Fruit fly (Drosophila melanogaster) whole organism, embryonic: ENCODE measurements around the gene qm.
A peak's percentile ranks its signal among the peaks of the same experiment; 100 is the strongest.

Experiments
- Adf1 ChIP-seq: fragments of 200-800 bp; sonication (Bioruptor generic); IDR thresholded peaks from 2 replicates; pipeline ENCODE4 v1.3.6; 2022; ENCODE audit warnings: missing biosample characterization, missing genetic modification characterization
- Bgb ChIP-seq: fragments of 200-800 bp; sonication (Bioruptor generic); IDR thresholded peaks from 2 replicates; pipeline ENCODE4 v1.3.6; 2022; ENCODE audit warnings: missing biosample characterization, missing genetic modification characterization; ENCODE audit not compliant: partially characterized antibody
- C15 ChIP-seq: fragments of 200-800 bp; sonication (Bioruptor generic); IDR thresholded peaks from 3 replicates; pipeline ENCODE4 v1.3.6; 2022; ENCODE audit warnings: missing biosample characterization, missing genetic modification characterization
- CG11093 ChIP-seq: fragments of 200-800 bp; sonication (Bioruptor generic); IDR thresholded peaks from 3 replicates; pipeline ENCODE4 v1.3.6; 2022; ENCODE audit warnings: missing biosample characterization, missing genetic modification characterization
- CG11456 ChIP-seq: fragments of 200-800 bp; sonication (Bioruptor generic); IDR thresholded peaks from 3 replicates; pipeline ENCODE4 v1.3.6; 2022; ENCODE audit warnings: missing biosample characterization, missing genetic modification characterization
- CG11696 ChIP-seq: fragments of 200-800 bp; sonication (Bioruptor generic); IDR thresholded peaks from 2 replicates; pipeline ENCODE4 v1.3.6; 2022; ENCODE audit warnings: missing biosample characterization, missing genetic modification characterization
- CG13894 ChIP-seq: fragments of 200-800 bp; sonication (Bioruptor generic); optimal IDR thresholded peaks from 3 replicates; lab custom pipeline; 2018; ENCODE audit warnings: missing biosample characterization, mild to moderate bottlenecking, missing genetic modification characterization, moderate library complexity
- CG15514 ChIP-seq: fragments of 200-800 bp; sonication (Bioruptor generic); optimal IDR thresholded peaks from 3 replicates; lab custom pipeline; 2017; ENCODE audit warnings: missing biosample characterization, missing genetic modification characterization, mild to moderate bottlenecking, moderate library complexity, missing genetic modification reagents
- CG16815 ChIP-seq: fragments of 200-800 bp; sonication (Bioruptor generic); optimal IDR thresholded peaks from 3 replicates; lab custom pipeline; 2017; ENCODE audit warnings: missing biosample characterization, mild to moderate bottlenecking, missing genetic modification characterization
- CG17361 ChIP-seq: fragments of 200-800 bp; sonication (Bioruptor generic); IDR thresholded peaks from 3 replicates; pipeline ENCODE4 v1.3.6; 2022; ENCODE audit warnings: missing biosample characterization, missing genetic modification characterization
- CG17568 ChIP-seq: fragments of 200-800 bp; sonication (Bioruptor generic); optimal IDR thresholded peaks from 2 replicates; lab custom pipeline; 2018; ENCODE audit warnings: missing biosample characterization, mild to moderate bottlenecking, missing genetic modification characterization, moderate library complexity
- CG17612 ChIP-seq: fragments of 200-800 bp; sonication (Bioruptor generic); IDR thresholded peaks from 2 replicates; pipeline ENCODE4 v1.3.6; 2022; ENCODE audit warnings: missing biosample characterization, missing genetic modification characterization
- CG2116 ChIP-seq: fragments of 200-800 bp; sonication (Bioruptor generic); optimal IDR thresholded peaks from 3 replicates; lab custom pipeline; 2018; ENCODE audit warnings: missing biosample characterization, mild to moderate bottlenecking, missing genetic modification characterization
- CG2202 ChIP-seq: fragments of 200-800 bp; sonication (Bioruptor generic); optimal IDR thresholded peaks from 2 replicates; lab custom pipeline; 2018; ENCODE audit warnings: missing biosample characterization, mild to moderate bottlenecking, missing genetic modification characterization
- CG31441 ChIP-seq: fragments of 200-800 bp; sonication (Bioruptor generic); IDR thresholded peaks from 2 replicates; pipeline ENCODE4 v1.3.6; 2022; ENCODE audit warnings: missing biosample characterization, missing genetic modification characterization
- CG3163 ChIP-seq: fragments of 200-800 bp; sonication (Bioruptor generic); optimal IDR thresholded peaks from 3 replicates; lab custom pipeline; 2016; ENCODE audit warnings: missing biosample characterization, missing genetic modification characterization
- CG3726 ChIP-seq: fragments of 200-800 bp; sonication (Bioruptor generic); IDR thresholded peaks from 3 replicates; pipeline ENCODE4, ENCODE4 v1.3.6; 2022; ENCODE audit warnings: missing biosample characterization, missing genetic modification characterization
- CG6175 ChIP-seq: fragments of 200-800 bp; sonication (Bioruptor generic); IDR thresholded peaks from 3 replicates; pipeline ENCODE4 v1.3.6; 2022; ENCODE audit warnings: missing biosample characterization, missing genetic modification characterization
- CG7839 ChIP-seq: fragments of 200-800 bp; sonication (Bioruptor generic); optimal IDR thresholded peaks from 3 replicates; lab custom pipeline; 2018; ENCODE audit warnings: missing biosample characterization, mild to moderate bottlenecking, missing genetic modification characterization, moderate library complexity
- CG8388 ChIP-seq: fragments of 200-800 bp; sonication (Bioruptor generic); optimal IDR thresholded peaks from 2 replicates; lab custom pipeline; 2019; ENCODE audit warnings: missing biosample characterization, mild to moderate bottlenecking, missing genetic modification characterization, moderate library complexity
- CG8944 ChIP-seq: fragments of 200-800 bp; sonication (Bioruptor generic); optimal IDR thresholded peaks from 3 replicates; lab custom pipeline; 2016; ENCODE audit warnings: missing biosample characterization, missing genetic modification characterization
- D19B ChIP-seq: fragments of 200-800 bp; sonication (Bioruptor generic); optimal IDR thresholded peaks from 2 replicates; lab custom pipeline; 2017; ENCODE audit warnings: missing biosample characterization, mild to moderate bottlenecking, missing genetic modification characterization
- Dbx ChIP-seq: fragments of 200-800 bp; sonication (Bioruptor generic); IDR thresholded peaks from 3 replicates; pipeline ENCODE4 v1.3.6; 2022; ENCODE audit warnings: missing biosample characterization, missing genetic modification characterization
- Dref ChIP-seq: fragments of 200-800 bp; sonication (Bioruptor generic); IDR thresholded peaks from 2 replicates; pipeline ENCODE4 v1.3.6; 2022; ENCODE audit warnings: missing biosample characterization, missing genetic modification characterization
- Ets65A ChIP-seq: fragments of 200-800 bp; sonication (Bioruptor generic); peaks from one replicate; lab custom pipeline; 2016; ENCODE audit warnings: missing biosample characterization, missing genetic modification characterization
- Fer1 ChIP-seq: fragments of 200-800 bp; sonication (Bioruptor generic); optimal IDR thresholded peaks from 2 replicates; lab custom pipeline; 2017; ENCODE audit warnings: missing biosample characterization, mild to moderate bottlenecking, missing genetic modification characterization
- H15 ChIP-seq: fragments of 200-800 bp; sonication (Bioruptor generic); IDR thresholded peaks from 3 replicates; pipeline ENCODE4 v1.3.6; 2022; ENCODE audit warnings: missing biosample characterization, missing genetic modification characterization
- HLH4C ChIP-seq: fragments of 200-800 bp; sonication (Bioruptor generic); IDR thresholded peaks from 3 replicates; pipeline ENCODE4 v1.3.6; 2022; ENCODE audit warnings: missing biosample characterization, missing genetic modification characterization; ENCODE audit not compliant: partially characterized antibody
- HLH54F ChIP-seq: fragments of 200-800 bp; sonication (Bioruptor generic); optimal IDR thresholded peaks from 3 replicates; lab custom pipeline; 2016; ENCODE audit warnings: missing biosample characterization, missing genetic modification characterization
- Hr51 ChIP-seq, 2 experiments: fragments of 200-800 bp; sonication (Bioruptor generic); optimal IDR thresholded peaks; 2 replicates in 1 of 2; 3 replicates in 1 of 2; lab custom pipeline; 2016 to 2018; ENCODE audit warnings: missing biosample characterization in 2 of 2, missing genetic modification characterization in 2 of 2, mild to moderate bottlenecking in 1 of 2, moderate library complexity in 1 of 2
- Pdp1 ChIP-seq, 2 experiments: fragments of 200-800 bp; sonication (Bioruptor generic); optimal IDR thresholded peaks; 3 replicates each; lab custom pipeline; 2016; ENCODE audit warnings: missing biosample characterization in 2 of 2, missing genetic modification characterization in 2 of 2, mild to moderate bottlenecking in 1 of 2, moderate library complexity in 1 of 2
- Scr ChIP-seq: fragments of 200-800 bp; sonication (Bioruptor generic); IDR thresholded peaks from 2 replicates; pipeline ENCODE4 v1.3.6; 2022; ENCODE audit warnings: missing biosample characterization, missing genetic modification characterization; ENCODE audit not compliant: partially characterized antibody
- Sin3A ChIP-seq: fragments of >200 bp; optimal IDR thresholded peaks from 2 replicates; lab custom pipeline; 2018
- Six4 ChIP-seq: fragments of 200-800 bp; sonication (Bioruptor generic); optimal IDR thresholded peaks from 2 replicates; lab custom pipeline; 2016; ENCODE audit warnings: missing biosample characterization, missing genetic modification characterization
- chif ChIP-seq, 2 experiments: fragments of 200-800 bp; sonication (Bioruptor generic); optimal IDR thresholded peaks; 3 replicates each; lab custom pipeline; 2016; ENCODE audit warnings: missing biosample characterization in 2 of 2, missing genetic modification characterization in 2 of 2
- ci ChIP-seq: fragments of 200-800 bp; sonication (Bioruptor generic); IDR thresholded peaks from 3 replicates; pipeline ENCODE4 v1.3.6; 2022; ENCODE audit warnings: missing biosample characterization, missing genetic modification characterization
- danr ChIP-seq: fragments of 200-800 bp; sonication (Bioruptor generic); IDR thresholded peaks from 2 replicates; pipeline ENCODE4 v1.3.6; 2022; ENCODE audit warnings: missing biosample characterization, missing genetic modification characterization
- dimm ChIP-seq: fragments of 200-800 bp; sonication (Bioruptor generic); IDR thresholded peaks from 2 replicates; pipeline ENCODE4 v1.3.6; 2022; ENCODE audit warnings: missing biosample characterization, missing genetic modification characterization
- eve ChIP-seq, 2 experiments: fragments of >200 bp; optimal IDR thresholded peaks; 2 replicates each; lab custom pipeline; 2017; ENCODE audit warnings: missing biosample characterization in 2 of 2, missing genetic modification characterization in 2 of 2
- gsb-n ChIP-seq: fragments of 200-800 bp; sonication (Bioruptor generic); optimal IDR thresholded peaks from 3 replicates; lab custom pipeline; 2018; ENCODE audit warnings: missing biosample characterization, mild to moderate bottlenecking, missing genetic modification characterization
- jumu ChIP-seq: fragments of 200-800 bp; sonication (Bioruptor generic); optimal IDR thresholded peaks from 3 replicates; lab custom pipeline; 2016; ENCODE audit warnings: missing biosample characterization, missing genetic modification characterization
- mam ChIP-seq: fragments of 200-800 bp; sonication (Bioruptor generic); optimal IDR thresholded peaks from 3 replicates; lab custom pipeline; 2016; ENCODE audit warnings: missing biosample characterization, missing genetic modification characterization
- odd ChIP-seq: fragments of 200-800 bp; sonication (Bioruptor generic); optimal IDR thresholded peaks from 2 replicates; lab custom pipeline; 2017; ENCODE audit warnings: missing biosample characterization, mild to moderate bottlenecking, missing genetic modification characterization
- peb ChIP-seq: fragments of 200-800 bp; sonication (Bioruptor generic); IDR thresholded peaks from 2 replicates; pipeline ENCODE4 v1.3.6; 2022; ENCODE audit warnings: missing biosample characterization, missing genetic modification characterization
- pnt ChIP-seq: fragments of 200-800 bp; sonication (Bioruptor generic); optimal IDR thresholded peaks from 3 replicates; lab custom pipeline; 2016; ENCODE audit warnings: missing biosample characterization, missing genetic modification characterization
- row ChIP-seq: fragments of 200-800 bp; sonication (Bioruptor generic); IDR thresholded peaks from 3 replicates; pipeline ENCODE4 v1.3.6; 2022; ENCODE audit warnings: missing biosample characterization, missing genetic modification characterization
- salm ChIP-seq: fragments of 200-800 bp; sonication (Bioruptor generic); optimal IDR thresholded peaks from 2 replicates; lab custom pipeline; 2018; ENCODE audit warnings: missing biosample characterization, mild to moderate bottlenecking, missing genetic modification characterization
- sens ChIP-seq: fragments of 200-800 bp; sonication (Bioruptor generic); peaks from one replicate; lab custom pipeline; 2016; ENCODE audit warnings: missing biosample characterization, missing genetic modification characterization
- sima ChIP-seq: fragments of 200-800 bp; sonication (Bioruptor generic); optimal IDR thresholded peaks from 2 replicates; lab custom pipeline; 2016; ENCODE audit warnings: missing biosample characterization, missing genetic modification characterization
- tap ChIP-seq: fragments of 200-800 bp; optimal IDR thresholded peaks from 3 replicates; lab custom pipeline; 2019; ENCODE audit warnings: missing biosample characterization, mild to moderate bottlenecking, missing genetic modification characterization, moderate library complexity
- twi ChIP-seq: fragments of 200-800 bp; optimal IDR thresholded peaks from 2 replicates; lab custom pipeline; 2019; ENCODE audit warnings: missing biosample characterization, mild to moderate bottlenecking, missing genetic modification characterization, moderate library complexity
- unc-4 ChIP-seq: fragments of 200-800 bp; sonication (Bioruptor generic); IDR thresholded peaks from 2 replicates; pipeline ENCODE4 v1.3.6; 2022; ENCODE audit warnings: missing biosample characterization, missing genetic modification characterization; ENCODE audit not compliant: partially characterized antibody
- usp ChIP-seq: fragments of >200 bp; optimal IDR thresholded peaks from 2 replicates; lab custom pipeline; 2017; ENCODE audit warnings: missing biosample characterization, missing genetic modification characterization

The qm gene

DNA sequence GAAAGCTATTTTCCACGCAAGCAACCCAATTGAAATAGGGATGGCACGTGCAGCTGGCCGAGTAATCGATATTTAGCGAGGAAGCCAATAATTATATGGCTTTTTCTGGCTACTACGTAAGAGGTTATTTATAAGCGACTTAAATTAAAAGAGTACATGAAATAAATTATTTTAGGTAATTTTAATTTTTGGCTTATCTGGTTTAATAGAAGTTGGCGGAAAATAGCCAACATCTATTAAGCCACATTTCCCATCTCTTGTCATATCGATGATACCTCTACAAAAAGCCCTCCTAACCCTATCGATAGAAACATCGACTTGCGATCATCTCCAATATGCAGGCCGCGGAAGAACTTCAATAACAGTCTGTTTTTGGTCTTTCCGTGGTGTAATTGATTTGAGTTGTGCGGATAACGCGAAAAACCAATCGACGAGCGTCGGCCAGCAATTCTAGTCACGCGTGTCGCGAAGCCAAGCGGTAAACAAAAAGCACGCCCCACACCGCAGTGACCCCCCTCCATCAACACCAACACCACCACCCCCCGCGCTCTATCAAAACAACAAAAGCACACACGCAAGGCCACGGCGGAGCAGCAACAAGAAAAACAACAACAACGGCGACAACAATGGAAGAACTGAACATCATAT lies at the start of gene qm, which contains the start of gene Srp19 (continued):
- TF ChIP-seq twi (tag; lab: Kevin White, UChicago), result no peak
- TF ChIP-seq CG17361 (GFP tag; lab: Robert Waterston, UW), result peak; percentile 53; the same call in 2 of the 3 replicates
- peak; percentile 91 for TF ChIP-seq Scr (GFP tag; lab: Robert Waterston, UW)
- TF ChIP-seq CG11456 (GFP tag; lab: Robert Waterston, UW), result 0 out of 3 replicates have a peak, but pooled peaks have one; percentile 41
- peak; percentile 87 for TF ChIP-seq unc-4 (GFP tag; lab: Robert Waterston, UW)
- no peak; the same call in 2 of the 3 replicates for TF ChIP-seq H15 (GFP tag; lab: Robert Waterston, UW)
- no peak for TF ChIP-seq CG2202 (tag; lab: Kevin White, UChicago)
- no peak for TF ChIP-seq sima (GFP tag; lab: Kevin White, UChicago)
- TF ChIP-seq CG3726, result no peak
- TF ChIP-seq CG11093 (GFP tag; lab: Robert Waterston, UW), result no peak
- TF ChIP-seq CG2116, result peak; percentile 71
- peak; percentile 61 for TF ChIP-seq pnt (GFP tag; lab: Kevin White, UChicago)
- TF ChIP-seq mam (GFP tag; lab: Kevin White, UChicago), result peak; percentile 70
- TF ChIP-seq Six4 (GFP tag; lab: Kevin White, UChicago), result no peak
- peak; percentile 64 for TF ChIP-seq CG15514 (GFP tag; lab: Kevin White, UChicago)
- peak; percentile 97 for TF ChIP-seq Ets65A (GFP tag; lab: Kevin White, UChicago)
- no peak for TF ChIP-seq CG6175
- no peak for TF ChIP-seq C15 (GFP tag; lab: Robert Waterston, UW)
- TF ChIP-seq dimm (GFP tag; lab: Robert Waterston, UW), result no peak
- no peak; the same call in 2 of the 3 replicates for TF ChIP-seq ci (GFP tag; lab: Robert Waterston, UW)
- no peak for TF ChIP-seq CG3163
- no peak for TF ChIP-seq CG11696 (GFP tag; lab: Robert Waterston, UW)
- peak; percentile 50; the same call in 1 of the 2 replicates for TF ChIP-seq CG31441
- peak; percentile 45 for TF ChIP-seq CG13894 (tag; lab: Kevin White, UChicago)
- peak; percentile 95 for TF ChIP-seq Sin3A
- no peak for TF ChIP-seq D19B
- TF ChIP-seq eve (GFP tag; optimal IDR thresholded peaks at IDR 0.05; lab: Kevin White, UChicago), result no peak
- no peak for TF ChIP-seq tap
- no peak for TF ChIP-seq CG17568 (GFP tag; lab: Kevin White, UChicago)
- TF ChIP-seq Dref (GFP tag; lab: Robert Waterston, UW), result peak; percentile 84
- TF ChIP-seq CG8388, result no peak
- no peak for TF ChIP-seq salm (tag; lab: Kevin White, UChicago)
- peak; percentile 52; the same call in 2 of the 3 replicates for TF ChIP-seq Dbx (GFP tag; lab: Robert Waterston, UW)
- peak; percentile 53 to 62 for TF ChIP-seq Pdp1 (GFP tag; optimal IDR thresholded peaks at IDR 0.05; lab: Kevin White, UChicago)
- TF ChIP-seq Bgb (GFP tag; lab: Robert Waterston, UW), result peak; percentile 81
- no peak for TF ChIP-seq danr (GFP tag; lab: Robert Waterston, UW)
- no peak for TF ChIP-seq CG16815 (GFP tag; lab: Kevin White, UChicago)
- no peak for TF ChIP-seq peb (GFP tag; lab: Robert Waterston, UW)

DNA sequence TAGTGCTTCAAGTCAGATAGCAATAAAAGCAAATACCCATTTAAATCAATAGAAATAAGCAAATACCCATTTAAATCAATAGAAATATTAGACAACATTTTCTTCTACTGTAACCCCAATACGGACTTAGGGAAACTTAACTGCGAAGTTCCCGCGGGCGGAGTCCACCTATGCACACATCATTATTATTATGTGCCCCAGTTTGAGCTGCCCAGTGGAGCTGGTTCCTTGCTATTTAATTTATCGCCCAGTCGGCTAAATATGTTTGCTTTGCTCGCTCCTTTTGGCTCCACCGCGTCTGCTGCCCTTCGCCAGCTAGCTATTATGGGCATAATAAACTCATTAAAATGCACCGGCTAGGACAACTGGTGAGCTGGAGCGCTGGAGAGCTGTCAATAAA lies 47.5 kb upstream of the qm start:
- no peak for TF ChIP-seq Adf1 (GFP tag; lab: Robert Waterston, UW)
- TF ChIP-seq CG17361 (GFP tag; lab: Robert Waterston, UW), result no peak
- TF ChIP-seq CG8944 (GFP tag; lab: Kevin White, UChicago), result no peak
- TF ChIP-seq Hr51 (GFP tag; optimal IDR thresholded peaks at IDR 0.05; lab: Kevin White, UChicago), result no peak
- peak; percentile 1 for TF ChIP-seq CG7839 (tag; lab: Kevin White, UChicago)
- no peak for TF ChIP-seq CG17612
- peak; percentile 22; the same call in 1 of the 3 replicates for TF ChIP-seq row
- TF ChIP-seq Fer1 (GFP tag; lab: Kevin White, UChicago), result no peak
- TF ChIP-seq usp (GFP tag; lab: Kevin White, UChicago), result no peak
- TF ChIP-seq HLH54F (GFP tag; lab: Kevin White, UChicago), result no peak
- no peak for TF ChIP-seq jumu
- no peak for TF ChIP-seq gsb-n (tag; lab: Kevin White, UChicago)
- no peak for TF ChIP-seq chif (GFP tag; optimal IDR thresholded peaks at IDR 0.05; lab: Kevin White, UChicago)
- peak; percentile 65 for TF ChIP-seq sens (GFP tag; lab: Kevin White, UChicago)
- no peak for TF ChIP-seq odd (GFP tag; lab: Kevin White, UChicago)
- TF ChIP-seq HLH4C (GFP tag; lab: Robert Waterston, UW), result no peak
